Worm (Caenorhabditis elegans) whole organism, young adult: ENCODE results near the gene str-44.

Experiments used
- F49E8.2 ChIP-seq: sonication (generic microtip); optimal IDR thresholded peaks from 3 replicates; lab custom pipeline; 2017; ENCODE audit warnings: missing genetic modification characterization, mild to moderate bottlenecking, missing compliant biosample characterization, antibody characterized with exemption, moderate library complexity; ENCODE audit not compliant: insufficient read depth
- ama-1 ChIP-seq, 3 experiments: fragments of 150-350 bp in 1 of 3; sonication (generic microtip) in 2 of 3; optimal IDR thresholded peaks; 2 replicates each; lab custom pipeline; 2014 to 2018; ENCODE audit warnings: missing biosample characterization in 2 of 3, missing genetic modification characterization in 2 of 3, missing genetic modification reagents in 2 of 3
- ceh-40 ChIP-seq: fragments of 200-800 bp; sonication (Bioruptor generic); IDR thresholded peaks from 2 replicates; pipeline ENCODE4 v1.3.6; 2022; ENCODE audit warnings: missing genetic modification characterization, missing compliant biosample characterization
- ekl-4 ChIP-seq: fragments of 200-800 bp; sonication (Bioruptor generic); IDR thresholded peaks from 2 replicates; pipeline ENCODE4 v1.3.6; 2022; ENCODE audit warnings: missing genetic modification reagents, missing genetic modification characterization, missing compliant biosample characterization
- hrde-1 ChIP-seq: sonication (generic microtip); optimal IDR thresholded peaks from 2 replicates; lab custom pipeline; 2016; ENCODE audit warnings: missing genetic modification characterization, mild to moderate bottlenecking, missing compliant biosample characterization, moderate library complexity, missing genotype, missing genetic modification reagents, borderline replicate concordance
- lag-1 ChIP-seq: fragments of 200-800 bp; sonication (Bioruptor generic); IDR thresholded peaks from 2 replicates; pipeline ENCODE4 v1.3.6; 2022; ENCODE audit warnings: missing genetic modification reagents, missing genetic modification characterization, missing compliant biosample characterization
- madf-10 ChIP-seq: sonication (generic microtip); optimal IDR thresholded peaks from 2 replicates; lab custom pipeline; 2016; ENCODE audit warnings: mild to moderate bottlenecking, missing genetic modification characterization, missing compliant biosample characterization
- nfya-1 ChIP-seq: sonication (generic microtip); optimal IDR thresholded peaks from 2 replicates; lab custom pipeline; 2017; ENCODE audit warnings: antibody characterized with exemption, missing compliant biosample characterization, missing genetic modification characterization, borderline replicate concordance; ENCODE audit not compliant: insufficient read depth
- sea-2 ChIP-seq: fragments of 200-800 bp; sonication (Bioruptor generic); IDR thresholded peaks from 2 replicates; pipeline ENCODE4 v1.3.6; 2022; ENCODE audit warnings: missing genetic modification characterization, missing compliant biosample characterization
- snpc-4 ChIP-seq, 5 experiments: fragments of 150-350 bp in 1 of 5; sonication (generic microtip) in 4 of 5; optimal IDR thresholded peaks; 2 replicates each; lab custom pipeline; 2014 to 2018; ENCODE audit warnings: missing genetic modification characterization in 5 of 5, missing biosample characterization in 3 of 5, antibody characterized with exemption in 2 of 5, mild to moderate bottlenecking in 2 of 5, missing compliant biosample characterization in 2 of 5, missing genotype in 2 of 5, moderate library complexity in 2 of 5, missing genetic modification reagents in 1 of 5
- ztf-25 ChIP-seq: fragments of 200-800 bp; sonication (Bioruptor generic); IDR thresholded peaks from 2 replicates; pipeline ENCODE4 v1.3.6; 2022; ENCODE audit warnings: missing genetic modification reagents, missing genetic modification characterization, missing compliant biosample characterization

ce11 chrIV:7173489-7173888, 3.5 kb upstream of the str-44 start, which contains the start of gene str-1:
- TF ChIP-seq sea-2 = no peak
- TF ChIP-seq ceh-40 = no peak
- TF ChIP-seq ekl-4 (GFP tag; lab: Robert Waterston, UW) = no peak
- no peak for TF ChIP-seq snpc-4 (GFP tag; optimal IDR thresholded peaks at IDR 0.05; lab: Kevin White, UChicago)
- no peak for TF ChIP-seq snpc-4 (tag; optimal IDR thresholded peaks at IDR 0.05; lab: Kevin White, UChicago)
- TF ChIP-seq madf-10 (tag; lab: Kevin White, UChicago) = no peak
- no peak for TF ChIP-seq nfya-1 (tag; lab: Kevin White, UChicago)
- no peak for TF ChIP-seq lag-1 (GFP tag; lab: Robert Waterston, UW)
- no peak for TF ChIP-seq F49E8.2 (tag; lab: Kevin White, UChicago)
- TF ChIP-seq ama-1 (optimal IDR thresholded peaks at IDR 0.05; lab: Kevin White, UChicago) = no peak
- no peak for TF ChIP-seq ama-1 (GFP tag; optimal IDR thresholded peaks at IDR 0.05; lab: Kevin White, UChicago)
- no peak for TF ChIP-seq ztf-25 (GFP tag; lab: Robert Waterston, UW)
- TF ChIP-seq hrde-1 (tag; lab: Kevin White, UChicago) = no peak
